Fruit fly (Drosophila melanogaster) whole organism, embryonic: Measurements from ENCODE around the gene AlaRS.

Experiments used
- Blimp-1 ChIP-seq: fragments of 200-800 bp; sonication (Bioruptor generic); optimal IDR thresholded peaks from 3 replicates; lab custom pipeline; 2018; ENCODE audit warnings: missing biosample characterization, missing genetic modification characterization, mild to moderate bottlenecking, moderate library complexity, missing genetic modification reagents
- CG11560 ChIP-seq: fragments of 200-800 bp; sonication (Bioruptor generic); IDR thresholded peaks from 3 replicates; pipeline ENCODE4 v1.3.6; 2022; ENCODE audit warnings: missing biosample characterization, missing genetic modification characterization
- CG12071 ChIP-seq: fragments of 200-800 bp; sonication (Bioruptor generic); optimal IDR thresholded peaks from 3 replicates; lab custom pipeline; 2018; ENCODE audit warnings: missing biosample characterization, mild to moderate bottlenecking, missing genetic modification characterization
- CG12942 ChIP-seq: fragments of 200-800 bp; sonication (Bioruptor generic); optimal IDR thresholded peaks from 3 replicates; lab custom pipeline; 2016; ENCODE audit warnings: missing biosample characterization, missing genetic modification characterization
- CG13296 ChIP-seq: fragments of 200-800 bp; sonication (Bioruptor generic); optimal IDR thresholded peaks from 3 replicates; lab custom pipeline; 2018; ENCODE audit warnings: missing biosample characterization, mild to moderate bottlenecking, missing genetic modification characterization
- CG17361 ChIP-seq: fragments of 200-800 bp; sonication (Bioruptor generic); IDR thresholded peaks from 3 replicates; pipeline ENCODE4 v1.3.6; 2022; ENCODE audit warnings: missing biosample characterization, missing genetic modification characterization
- CG17385 ChIP-seq: fragments of 200-800 bp; sonication (Bioruptor generic); optimal IDR thresholded peaks from 3 replicates; lab custom pipeline; 2018; ENCODE audit warnings: missing biosample characterization, mild to moderate bottlenecking, missing genetic modification characterization
- CG18011 ChIP-seq: fragments of 200-800 bp; sonication (Bioruptor generic); optimal IDR thresholded peaks from 2 replicates; lab custom pipeline; 2017; ENCODE audit warnings: missing biosample characterization, missing genetic modification characterization, mild to moderate bottlenecking, moderate library complexity, missing genotype
- CG18619 ChIP-seq: fragments of 200-800 bp; sonication (Bioruptor generic); optimal IDR thresholded peaks from 3 replicates; lab custom pipeline; 2017; ENCODE audit warnings: missing biosample characterization, mild to moderate bottlenecking, missing genetic modification characterization
- CG2875 ChIP-seq: fragments of 200-800 bp; sonication (Bioruptor generic); optimal IDR thresholded peaks from 2 replicates; lab custom pipeline; 2017; ENCODE audit warnings: missing biosample characterization, mild to moderate bottlenecking, missing genetic modification characterization, missing genetic modification reagents
- CG34224 ChIP-seq: fragments of 200-800 bp; sonication (Bioruptor generic); IDR thresholded peaks from 3 replicates; pipeline ENCODE4 v1.3.6; 2022; ENCODE audit warnings: missing biosample characterization, missing genetic modification characterization; ENCODE audit not compliant: partially characterized antibody
- CG34422 ChIP-seq: fragments of 200-800 bp; sonication (Bioruptor generic); IDR thresholded peaks from 3 replicates; pipeline ENCODE4 v1.3.6; 2022; ENCODE audit warnings: missing biosample characterization, missing genetic modification characterization
- CG3838 ChIP-seq: fragments of 200-800 bp; sonication (Bioruptor generic); optimal IDR thresholded peaks from 3 replicates; lab custom pipeline; 2016; ENCODE audit warnings: missing biosample characterization, missing genetic modification characterization
- CG4360 ChIP-seq: fragments of 200-800 bp; sonication (Bioruptor generic); IDR thresholded peaks from 2 replicates; pipeline ENCODE4 v1.3.6; 2022; ENCODE audit warnings: missing biosample characterization, missing genetic modification characterization
- CG6654 ChIP-seq: fragments of 200-800 bp; sonication (Bioruptor generic); optimal IDR thresholded peaks from 2 replicates; lab custom pipeline; 2017; ENCODE audit warnings: missing biosample characterization, mild to moderate bottlenecking, missing genetic modification characterization
- CG9437 ChIP-seq: fragments of 200-800 bp; sonication (Bioruptor generic); optimal IDR thresholded peaks from 2 replicates; lab custom pipeline; 2018; ENCODE audit warnings: missing biosample characterization, mild to moderate bottlenecking, missing genetic modification characterization
- CHES-1-like ChIP-seq: fragments of 200-800 bp; sonication (Bioruptor generic); optimal IDR thresholded peaks from 2 replicates; lab custom pipeline; 2016; ENCODE audit warnings: missing biosample characterization, missing genetic modification characterization
- D19A ChIP-seq: fragments of 200-800 bp; optimal IDR thresholded peaks from 3 replicates; lab custom pipeline; 2019; ENCODE audit warnings: missing biosample characterization, mild to moderate bottlenecking, missing genetic modification characterization, moderate library complexity
- Dfd ChIP-seq, 2 experiments: fragments of >200 bp; optimal IDR thresholded peaks; 2 replicates each; lab custom pipeline; 2017; ENCODE audit warnings: missing biosample characterization in 2 of 2, missing genetic modification characterization in 2 of 2
- Dp ChIP-seq: fragments of 200-800 bp; sonication (Bioruptor generic); optimal IDR thresholded peaks from 2 replicates; lab custom pipeline; 2018; ENCODE audit warnings: missing biosample characterization, mild to moderate bottlenecking, missing genetic modification characterization, moderate library complexity
- Drgx ChIP-seq: fragments of 200-800 bp; sonication (Bioruptor generic); IDR thresholded peaks from 2 replicates; pipeline ENCODE4 v1.3.6; 2022; ENCODE audit warnings: missing biosample characterization, missing genetic modification characterization
- HmgD ChIP-seq: fragments of 200-800 bp; sonication (Bioruptor generic); optimal IDR thresholded peaks from 3 replicates; lab custom pipeline; 2016; ENCODE audit warnings: missing biosample characterization, missing genetic modification characterization
- Hr78 ChIP-seq, 2 experiments: fragments of 200-800 bp in 1 of 2; fragments of >200 bp in 1 of 2; sonication (Bioruptor generic) in 1 of 2; optimal IDR thresholded peaks; 2 replicates each; lab custom pipeline; 2017 to 2019; ENCODE audit warnings: missing biosample characterization in 2 of 2, missing genetic modification characterization in 2 of 2, mild to moderate bottlenecking in 1 of 2, moderate library complexity in 1 of 2
- NFAT ChIP-seq: fragments of 200-800 bp; sonication (Bioruptor generic); IDR thresholded peaks from 2 replicates; pipeline ENCODE4 v1.3.6; 2022; ENCODE audit warnings: missing biosample characterization, missing genetic modification characterization
- Opbp ChIP-seq: fragments of 200-800 bp; sonication (Bioruptor generic); IDR thresholded peaks from 3 replicates; pipeline ENCODE4 v1.3.6; 2022; ENCODE audit warnings: missing biosample characterization, missing genetic modification characterization; ENCODE audit not compliant: partially characterized antibody
- Sox100B ChIP-seq: fragments of 200-800 bp; sonication (Bioruptor generic); optimal IDR thresholded peaks from 3 replicates; lab custom pipeline; 2018; ENCODE audit warnings: missing biosample characterization, mild to moderate bottlenecking, missing genetic modification characterization
- Spps ChIP-seq: fragments of 200-800 bp; sonication (Bioruptor generic); optimal IDR thresholded peaks from 2 replicates; lab custom pipeline; 2018; ENCODE audit warnings: missing biosample characterization, mild to moderate bottlenecking, missing genetic modification characterization
- Trl ChIP-seq, 3 experiments: fragments of >200 bp in 2 of 3; fragments of 200-800 bp in 1 of 3; sonication (Bioruptor generic) in 1 of 3; optimal IDR thresholded peaks; 2 replicates in 1 of 3; 3 replicates in 2 of 3; lab custom pipeline; 2016 to 2017; ENCODE audit warnings: missing biosample characterization in 1 of 3, missing genetic modification characterization in 1 of 3
- Xbp1 ChIP-seq: fragments of 200-800 bp; sonication (Bioruptor generic); optimal IDR thresholded peaks from 3 replicates; lab custom pipeline; 2016; ENCODE audit warnings: missing biosample characterization, mild to moderate bottlenecking, missing genetic modification characterization
- Xrp1 ChIP-seq: fragments of 200-800 bp; sonication (Bioruptor generic); IDR thresholded peaks from 2 replicates; pipeline ENCODE4 v1.3.6; 2022; ENCODE audit warnings: missing biosample characterization, missing genetic modification characterization
- aop ChIP-seq: fragments of 200-800 bp; sonication (Bioruptor generic); IDR thresholded peaks from 2 replicates; pipeline ENCODE4 v1.3.6; 2022; ENCODE audit warnings: missing biosample characterization, missing genetic modification characterization
- corto ChIP-seq: fragments of 200-800 bp; sonication (Bioruptor generic); optimal IDR thresholded peaks from 2 replicates; lab custom pipeline; 2016; ENCODE audit warnings: missing biosample characterization, mild to moderate bottlenecking, missing genetic modification characterization, moderate library complexity
- crol ChIP-seq: fragments of 200-800 bp; sonication (Bioruptor generic); IDR thresholded peaks from 2 replicates; pipeline ENCODE4 v1.3.6; 2022; ENCODE audit warnings: missing biosample characterization, missing genetic modification characterization
- disco-r ChIP-seq: fragments of 200-800 bp; sonication (Bioruptor generic); optimal IDR thresholded peaks from 2 replicates; lab custom pipeline; 2016; ENCODE audit warnings: missing biosample characterization, missing genetic modification characterization
- dmrt11E ChIP-seq: fragments of 200-800 bp; sonication (Bioruptor generic); optimal IDR thresholded peaks from 3 replicates; lab custom pipeline; 2018; ENCODE audit warnings: missing biosample characterization, mild to moderate bottlenecking, missing genetic modification characterization, moderate library complexity
- dmrt99B ChIP-seq: fragments of 200-800 bp; sonication (Bioruptor generic); optimal IDR thresholded peaks from 2 replicates; lab custom pipeline; 2018; ENCODE audit warnings: missing biosample characterization, mild to moderate bottlenecking, missing genetic modification characterization, moderate library complexity
- ftz-f1 ChIP-seq: fragments of 200-800 bp; sonication (Bioruptor generic); optimal IDR thresholded peaks from 2 replicates; lab custom pipeline; 2016; ENCODE audit warnings: missing biosample characterization, missing genetic modification characterization
- gsb-n ChIP-seq: fragments of 200-800 bp; sonication (Bioruptor generic); optimal IDR thresholded peaks from 3 replicates; lab custom pipeline; 2018; ENCODE audit warnings: missing biosample characterization, mild to moderate bottlenecking, missing genetic modification characterization
- jumu ChIP-seq: fragments of 200-800 bp; sonication (Bioruptor generic); optimal IDR thresholded peaks from 3 replicates; lab custom pipeline; 2016; ENCODE audit warnings: missing biosample characterization, missing genetic modification characterization
- kah ChIP-seq: fragments of 200-800 bp; sonication (Bioruptor generic); optimal IDR thresholded peaks from 2 replicates; lab custom pipeline; 2018; ENCODE audit warnings: missing biosample characterization, mild to moderate bottlenecking, missing genetic modification characterization
- kni ChIP-seq: fragments of 200-800 bp; sonication (Bioruptor generic); optimal IDR thresholded peaks from 3 replicates; lab custom pipeline; 2017; ENCODE audit warnings: mild to moderate bottlenecking, missing biosample characterization, missing genetic modification reagents, missing genetic modification characterization
- nom ChIP-seq: fragments of 200-800 bp; sonication (Bioruptor generic); optimal IDR thresholded peaks from 2 replicates; lab custom pipeline; 2017; ENCODE audit warnings: missing biosample characterization, missing genetic modification characterization, mild to moderate bottlenecking, moderate library complexity, missing genetic modification reagents
- pita ChIP-seq: fragments of 200-800 bp; sonication (Bioruptor generic); optimal IDR thresholded peaks from 2 replicates; lab custom pipeline; 2017; ENCODE audit warnings: missing biosample characterization, mild to moderate bottlenecking, missing genetic modification characterization
- rib ChIP-seq: fragments of 200-800 bp; sonication (Bioruptor generic); IDR thresholded peaks from 2 replicates; pipeline ENCODE4 v1.3.6; 2022; ENCODE audit warnings: missing biosample characterization, missing genetic modification characterization
- scrt ChIP-seq: fragments of 200-800 bp; sonication (Bioruptor generic); optimal IDR thresholded peaks from 2 replicates; lab custom pipeline; 2018; ENCODE audit warnings: missing biosample characterization, mild to moderate bottlenecking, missing genetic modification characterization, moderate library complexity
- sd ChIP-seq: fragments of 200-800 bp; sonication (Bioruptor generic); optimal IDR thresholded peaks from 3 replicates; lab custom pipeline; 2018; ENCODE audit warnings: missing biosample characterization, mild to moderate bottlenecking, missing genetic modification characterization, moderate library complexity
- wdn ChIP-seq: fragments of 200-800 bp; sonication (Bioruptor generic); IDR thresholded peaks from 2 replicates; pipeline ENCODE4 v1.3.6; 2022; ENCODE audit warnings: missing biosample characterization, missing genetic modification characterization
- wek ChIP-seq: fragments of 200-800 bp; sonication (Bioruptor generic); optimal IDR thresholded peaks from 3 replicates; lab custom pipeline; 2018; ENCODE audit warnings: missing biosample characterization, mild to moderate bottlenecking, missing genetic modification characterization, moderate library complexity

Gene AlaRS

DNA sequence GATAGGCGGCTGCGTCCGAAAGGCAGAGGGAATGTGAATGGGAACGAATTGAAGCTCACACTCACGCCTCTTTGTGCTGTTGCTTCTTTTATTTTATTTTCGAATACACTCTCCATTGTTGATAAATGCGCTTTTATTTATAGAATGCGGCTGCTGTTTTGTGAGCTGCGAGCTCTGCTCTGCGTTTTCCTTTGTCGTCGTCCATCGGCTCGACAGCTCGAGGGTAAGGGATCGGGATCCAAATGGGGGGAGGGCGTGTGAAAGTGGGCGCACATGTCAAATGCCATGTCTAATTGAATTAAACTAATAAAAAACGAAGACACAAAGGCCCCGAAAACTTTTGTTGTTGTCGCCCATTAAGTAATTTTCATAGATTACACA lies 42.5 kb upstream of the AlaRS start:
- TF ChIP-seq kni (GFP tag; lab: Kevin White, UChicago) (no peak), D19A (tag; lab: Kevin White, UChicago) (peak; percentile 12), HmgD (GFP tag; lab: Kevin White, UChicago) (no peak), rib (GFP tag; lab: Robert Waterston, UW) (no peak), ftz-f1 (GFP tag; lab: Kevin White, UChicago) (no peak), gsb-n (peak; percentile 6), CG13296 (GFP tag; lab: Kevin White, UChicago) (no peak), crol (GFP tag; lab: Robert Waterston, UW) (0 out of 2 replicates have a peak, but pooled peaks have one; percentile 18), CG12942 (GFP tag; lab: Kevin White, UChicago) (no peak), Xrp1 (GFP tag; lab: Robert Waterston, UW) (peak; percentile 25; the same call in 1 of the 2 replicates), CG9437 (no peak), CG4360 (GFP tag; lab: Robert Waterston, UW) (peak; percentile 21; the same call in 1 of the 2 replicates), Xbp1 (GFP tag; lab: Kevin White, UChicago) (no peak), CG18619 (no peak), Hr78 (GFP tag; optimal IDR thresholded peaks at IDR 0.05; lab: Kevin White, UChicago) (no peak)

dm6 chr2L:8423460-8424089 lies 42.0 kb upstream of the AlaRS start:
- TF ChIP-seq Blimp-1 (GFP tag; lab: Kevin White, UChicago): peak; percentile 23
- no peak for TF ChIP-seq CG11560 (tag; lab: Robert Waterston, UW)
- TF ChIP-seq wdn (GFP tag; lab: Robert Waterston, UW): 0 out of 2 replicates have a peak, but pooled peaks have one; percentile 12
- TF ChIP-seq aop: no peak
- TF ChIP-seq CG12071 (GFP tag; lab: Kevin White, UChicago): no peak
- TF ChIP-seq scrt (GFP tag; lab: Kevin White, UChicago): no peak
- TF ChIP-seq Spps (tag; lab: Kevin White, UChicago): peak; percentile 29
- TF ChIP-seq CG2875 (GFP tag; lab: Kevin White, UChicago): peak; percentile 53
- no peak for TF ChIP-seq corto (GFP tag; lab: Kevin White, UChicago)
- TF ChIP-seq CG17361 (GFP tag; lab: Robert Waterston, UW): peak; percentile 44; the same call in 2 of the 3 replicates
- TF ChIP-seq CG34422 (GFP tag; lab: Robert Waterston, UW): no peak
- peak; percentile 28 for TF ChIP-seq wek (GFP tag; lab: Kevin White, UChicago)
- no peak for TF ChIP-seq Xbp1 (GFP tag; lab: Kevin White, UChicago)
- no peak for TF ChIP-seq Drgx (GFP tag; lab: Robert Waterston, UW)
- TF ChIP-seq disco-r (GFP tag; lab: Kevin White, UChicago): no peak
- TF ChIP-seq CG18011: no peak
- TF ChIP-seq dmrt99B (tag; lab: Kevin White, UChicago): no peak
- peak; percentile 31 for TF ChIP-seq dmrt11E (tag; lab: Kevin White, UChicago)
- no peak for TF ChIP-seq CHES-1-like
- no peak for TF ChIP-seq jumu (GFP tag; lab: Kevin White, UChicago)
- TF ChIP-seq Dp (GFP tag; lab: Kevin White, UChicago): no peak
- TF ChIP-seq pita: no peak
- no peak for TF ChIP-seq CG17385 (GFP tag; lab: Kevin White, UChicago)
- TF ChIP-seq Sox100B (GFP tag; lab: Kevin White, UChicago): peak; percentile 21
- no peak for TF ChIP-seq kah (GFP tag; lab: Kevin White, UChicago)
- TF ChIP-seq Trl (optimal IDR thresholded peaks at IDR 0.05; lab: Kevin White, UChicago): no peak
- no peak for TF ChIP-seq Trl (GFP tag; optimal IDR thresholded peaks at IDR 0.05; lab: Kevin White, UChicago)
- TF ChIP-seq CG34224 (GFP tag; lab: Robert Waterston, UW): no peak
- TF ChIP-seq CG6654 (GFP tag; lab: Kevin White, UChicago): no peak
- peak; percentile 95 for TF ChIP-seq sd
- TF ChIP-seq NFAT (GFP tag; lab: Robert Waterston, UW): no peak
- TF ChIP-seq CG3838: no peak
- TF ChIP-seq nom (GFP tag; lab: Kevin White, UChicago): peak; percentile 39
- no peak for TF ChIP-seq Dfd (GFP tag; optimal IDR thresholded peaks at IDR 0.05; lab: Kevin White, UChicago)
- TF ChIP-seq Opbp (GFP tag; lab: Robert Waterston, UW): no peak
- no peak for TF ChIP-seq rib (GFP tag; lab: Robert Waterston, UW)
